Fruit fly (Drosophila melanogaster): Measurements from ENCODE around the gene gcm2.

Gene gcm2

DNA sequence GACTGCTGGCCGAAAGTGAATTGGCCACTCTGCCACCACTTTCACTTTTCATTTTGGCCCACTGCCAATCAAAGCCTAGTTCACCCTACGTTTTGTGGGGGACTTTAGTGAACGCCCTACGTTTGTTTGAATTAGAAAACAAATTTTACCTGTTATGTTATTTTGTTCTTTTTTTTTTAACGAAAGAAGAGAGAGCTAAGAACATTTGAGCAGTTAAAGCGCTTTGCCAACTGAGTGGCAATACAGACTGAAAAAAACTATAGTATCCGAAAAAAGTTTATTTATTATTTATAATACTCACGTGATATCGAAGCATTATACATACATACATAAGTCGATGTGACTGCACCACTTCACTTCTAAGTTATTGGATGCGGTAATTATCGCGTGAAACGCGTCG, 9.5 kb downstream of the gcm2 start (continued):
- TF ChIP-seq dysf (GFP tag; IDR thresholded peaks at IDR 0.05) (0 out of 3 replicates have a peak, but pooled peaks have one; percentile 16), Hmr (GFP tag; optimal IDR thresholded peaks at IDR 0.05) (peak; percentile 34), Xbp1 (GFP tag; optimal IDR thresholded peaks at IDR 0.05) (no peak)

DNA sequence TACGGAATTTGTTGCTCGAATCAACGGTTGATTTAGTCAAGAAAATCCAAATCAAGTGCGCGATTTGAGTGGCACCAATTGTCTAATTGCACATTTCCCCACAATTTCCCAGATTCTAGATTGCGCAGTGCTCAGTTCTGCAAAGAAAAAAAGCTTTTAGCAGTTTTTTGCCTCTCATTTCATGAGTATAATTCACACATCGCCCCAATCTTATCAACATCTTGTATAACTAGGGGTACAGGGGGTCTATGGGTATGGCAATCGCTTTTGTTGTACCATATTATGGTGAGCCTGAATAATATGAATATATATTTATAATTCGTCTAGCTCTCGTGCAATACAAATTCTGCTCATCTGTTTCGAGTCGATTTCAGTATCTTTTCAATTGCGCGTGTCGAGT, 10.5 kb downstream of the gcm2 start:
- TF ChIP-seq Pdp1 (GFP tag; optimal IDR thresholded peaks at IDR 0.05) (peak in 1 of 2 experiments; percentile 71), sqz (GFP tag; optimal IDR thresholded peaks at IDR 0.05) (no peak), sug (tag; optimal IDR thresholded peaks at IDR 0.05) (peak; percentile 96)

DNA sequence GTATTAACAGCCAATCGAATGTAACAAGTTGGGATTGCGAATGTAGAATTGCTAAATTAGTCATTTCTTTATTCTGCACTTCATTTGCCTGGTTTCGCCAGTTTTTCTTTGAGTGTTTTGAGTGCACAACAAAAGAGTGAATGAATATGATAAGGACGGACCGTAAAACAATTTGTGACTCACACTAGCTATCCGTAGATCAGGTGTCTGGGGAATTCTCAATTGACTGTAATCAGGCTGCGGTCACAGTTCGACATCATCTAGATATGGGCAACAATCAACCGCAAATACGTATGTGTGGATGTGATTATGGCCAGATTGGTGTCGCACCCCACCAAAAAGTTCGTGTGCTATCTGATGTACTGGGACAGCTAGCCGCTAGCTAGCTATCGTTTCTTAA, 11.6 kb downstream of the gcm2 start:
- TF ChIP-seq Opbp (GFP tag; IDR thresholded peaks at IDR 0.05; ENCODE audit: partially characterized antibody) (no peak), sd (tag; optimal IDR thresholded peaks at IDR 0.05) (peak; percentile 87), br (optimal IDR thresholded peaks at IDR 0.05) (no peak), kay (GFP tag; optimal IDR thresholded peaks at IDR 0.05) (peak; percentile 54), HmgZ (tag; optimal IDR thresholded peaks at IDR 0.05) (peak; percentile 52), Ets65A (GFP tag) (no peak), cg (GFP tag; optimal IDR thresholded peaks at IDR 0.05) (peak; percentile 9), Hr51 (GFP tag; optimal IDR thresholded peaks at IDR 0.05) (no peak), cwo (GFP tag; optimal IDR thresholded peaks at IDR 0.05) (peak; percentile 41), nom (GFP tag; optimal IDR thresholded peaks at IDR 0.05) (no peak), CG12769 (tag; optimal IDR thresholded peaks at IDR 0.05) (peak; percentile 59), PHDP (tag; optimal IDR thresholded peaks at IDR 0.05) (no peak), C15 (GFP tag; IDR thresholded peaks at IDR 0.05) (no peak), Stat92E (GFP tag; optimal IDR thresholded peaks at IDR 0.05) (no peak), gce (GFP tag; IDR thresholded peaks at IDR 0.05) (no peak), Rfx (GFP tag; IDR thresholded peaks at IDR 0.05) (peak; percentile 29; the same call in 1 of the 2 replicates), GATAe (GFP tag; conservative IDR thresholded peaks at IDR 0.05) (peak; percentile 73), Hr78 (GFP tag; optimal IDR thresholded peaks at IDR 0.05) (peak in 1 of 2 experiments; percentile 23), CG4820 (GFP tag; optimal IDR thresholded peaks at IDR 0.05) (no peak), CG11398 (GFP tag; optimal IDR thresholded peaks at IDR 0.05) (no peak), gro (GFP tag; optimal IDR thresholded peaks at IDR 0.05) (peak; percentile 49), CG34376 (GFP tag; optimal IDR thresholded peaks at IDR 0.05) (peak; percentile 80), CG30020 (tag; optimal IDR thresholded peaks at IDR 0.05) (no peak), CG8359 (GFP tag; optimal IDR thresholded peaks at IDR 0.05; ENCODE audit: borderline replicate concordance) (no peak), run (tag; optimal IDR thresholded peaks at IDR 0.05) (peak; percentile 95), sens-2 (GFP tag; IDR thresholded peaks at IDR 0.05) (no peak), BEAF-32 (GFP tag; optimal IDR thresholded peaks at IDR 0.05) (no peak), Med (GFP tag) (peak; percentile 62), lab (GFP tag; optimal IDR thresholded peaks at IDR 0.05) (peak; percentile 6), grn (GFP tag; optimal IDR thresholded peaks at IDR 0.05) (peak; percentile 100), sob (GFP tag; IDR thresholded peaks at IDR 0.05) (no peak), sug (tag; optimal IDR thresholded peaks at IDR 0.05) (peak; percentile 91), Hey (tag; optimal IDR thresholded peaks at IDR 0.05) (peak; percentile 22), chif (GFP tag; optimal IDR thresholded peaks at IDR 0.05) (no peak), mirr (GFP tag; optimal IDR thresholded peaks at IDR 0.05) (peak; percentile 91), exex (tag; optimal IDR thresholded peaks at IDR 0.05) (peak; percentile 95), Ptx1 (GFP tag; IDR thresholded peaks at IDR 0.05) (no peak)

Data from whole organism, embryonic.